Worm (Caenorhabditis elegans) whole organism, L3 larva: ENCODE results near the gene hog-1.

ENCODE experiments used
- R02D3.7 ChIP-seq: fragments of 150-350 bp; optimal IDR thresholded peaks from 2 replicates; lab custom pipeline; 2014; ENCODE audit warnings: missing biosample characterization, missing genetic modification characterization
- aly-2 ChIP-seq: fragments of 150-350 bp; optimal IDR thresholded peaks from 2 replicates; lab custom pipeline; 2014; ENCODE audit warnings: missing biosample characterization, missing genetic modification characterization
- ama-1 ChIP-seq: fragments of 150-350 bp; optimal IDR thresholded peaks from 2 replicates; lab custom pipeline; 2018
- ceh-16 ChIP-seq: sonication (generic microtip); optimal IDR thresholded peaks from 2 replicates; lab custom pipeline; 2017; ENCODE audit warnings: missing biosample characterization, missing genetic modification characterization
- ceh-28 ChIP-seq: fragments of 150-350 bp; optimal IDR thresholded peaks from 2 replicates; lab custom pipeline; 2014; ENCODE audit warnings: missing biosample characterization, missing genetic modification reagents, missing genetic modification characterization
- ceh-82 ChIP-seq: fragments of 150-350 bp; optimal IDR thresholded peaks from 2 replicates; lab custom pipeline; 2014; ENCODE audit warnings: missing biosample characterization, missing genetic modification characterization
- ceh-9 ChIP-seq: sonication (generic microtip); optimal IDR thresholded peaks from 2 replicates; lab custom pipeline; 2018; ENCODE audit warnings: missing biosample characterization, missing genetic modification characterization
- daf-12 ChIP-seq: fragments of 150-350 bp; optimal IDR thresholded peaks from 2 replicates; lab custom pipeline; 2014; ENCODE audit warnings: missing biosample characterization, missing genetic modification reagents, missing genetic modification characterization
- egl-27 ChIP-seq: sonication (generic microtip); optimal IDR thresholded peaks from 4 replicates; lab custom pipeline; 2017; ENCODE audit warnings: missing biosample characterization, missing genetic modification reagents, missing genetic modification characterization
- egl-5 ChIP-seq: fragments of 150-350 bp; optimal IDR thresholded peaks from 2 replicates; lab custom pipeline; 2017; ENCODE audit warnings: missing biosample characterization, missing genetic modification reagents, missing genetic modification characterization, inconsistent platforms
- elt-1 ChIP-seq: fragments of 150-350 bp; optimal IDR thresholded peaks from 2 replicates; lab custom pipeline; 2014; ENCODE audit warnings: missing biosample characterization, missing genetic modification characterization
- elt-2 ChIP-seq: sonication (generic microtip); optimal IDR thresholded peaks from 2 replicates; lab custom pipeline; 2016; ENCODE audit warnings: missing genetic modification reagents, mild to moderate bottlenecking, missing genetic modification characterization, missing compliant biosample characterization
- elt-3 ChIP-seq, 3 experiments: fragments of 150-350 bp in 1 of 3; sonication (generic microtip) in 2 of 3; optimal IDR thresholded peaks; 2 replicates in 2 of 3; 4 replicates in 1 of 3; lab custom pipeline; 2014 to 2017; ENCODE audit warnings: missing biosample characterization in 3 of 3, missing genetic modification characterization in 3 of 3
- eor-1 ChIP-seq, 2 experiments: fragments of 150-350 bp; optimal IDR thresholded peaks; 2 replicates each; lab custom pipeline; 2014 to 2018; ENCODE audit warnings: missing biosample characterization in 2 of 2, missing genetic modification characterization in 2 of 2
- fkh-10 ChIP-seq: sonication (generic microtip); optimal IDR thresholded peaks from 2 replicates; lab custom pipeline; 2017; ENCODE audit warnings: missing biosample characterization, missing genetic modification reagents, missing genetic modification characterization
- fkh-2 ChIP-seq: fragments of 150-350 bp; optimal IDR thresholded peaks from 2 replicates; lab custom pipeline; 2014; ENCODE audit warnings: missing biosample characterization, missing genetic modification reagents, missing genetic modification characterization
- fos-1 ChIP-seq: fragments of 150-350 bp; optimal IDR thresholded peaks from 2 replicates; lab custom pipeline; 2014; ENCODE audit warnings: missing biosample characterization, missing genetic modification characterization
- hmg-11 ChIP-seq: sonication (generic microtip); optimal IDR thresholded peaks from 2 replicates; lab custom pipeline; 2016; ENCODE audit warnings: missing genetic modification characterization, missing compliant biosample characterization
- jun-1 ChIP-seq: fragments of 150-350 bp; optimal IDR thresholded peaks from 2 replicates; lab custom pipeline; 2014; ENCODE audit warnings: missing biosample characterization, missing genetic modification reagents, missing genetic modification characterization
- lin-15B ChIP-seq: fragments of 150-350 bp; optimal IDR thresholded peaks from 2 replicates; lab custom pipeline; 2014; ENCODE audit warnings: missing biosample characterization, missing genetic modification characterization
- lin-39 ChIP-seq: fragments of 150-350 bp; optimal IDR thresholded peaks from 2 replicates; lab custom pipeline; 2018; ENCODE audit warnings: missing biosample characterization, missing genetic modification reagents, missing genetic modification characterization
- lsy-12 ChIP-seq: sonication (generic microtip); optimal IDR thresholded peaks from 2 replicates; lab custom pipeline; 2016; ENCODE audit warnings: mild to moderate bottlenecking, missing genetic modification characterization, missing compliant biosample characterization
- mdl-1 ChIP-seq: fragments of 150-350 bp; optimal IDR thresholded peaks from 2 replicates; lab custom pipeline; 2014; ENCODE audit warnings: missing biosample characterization, missing genetic modification characterization
- mml-1 ChIP-seq: fragments of 150-350 bp; sonication (generic microtip); optimal IDR thresholded peaks from 3 replicates; lab custom pipeline; 2014; ENCODE audit warnings: missing biosample characterization, missing genetic modification characterization
- nfya-1 ChIP-seq: sonication (generic microtip); optimal IDR thresholded peaks from 2 replicates; lab custom pipeline; 2017; ENCODE audit warnings: missing genetic modification characterization, mild to moderate bottlenecking, missing compliant biosample characterization, antibody characterized with exemption, moderate library complexity; ENCODE audit not compliant: insufficient read depth
- nhr-11 ChIP-seq: fragments of 150-350 bp; optimal IDR thresholded peaks from 2 replicates; lab custom pipeline; 2014; ENCODE audit warnings: missing biosample characterization, missing genetic modification characterization
- nhr-12 ChIP-seq: fragments of 150-350 bp; optimal IDR thresholded peaks from 2 replicates; lab custom pipeline; 2014; ENCODE audit warnings: missing biosample characterization, missing genetic modification characterization
- nhr-23 ChIP-seq: fragments of 150-350 bp; optimal IDR thresholded peaks from 2 replicates; lab custom pipeline; 2014; ENCODE audit warnings: missing biosample characterization, missing genetic modification reagents, missing genetic modification characterization
- nhr-237 ChIP-seq: fragments of 150-350 bp; optimal IDR thresholded peaks from 2 replicates; lab custom pipeline; 2014; ENCODE audit warnings: missing biosample characterization, missing genetic modification characterization
- nhr-25 ChIP-seq: sonication (generic microtip); optimal IDR thresholded peaks from 2 replicates; lab custom pipeline; 2017; ENCODE audit warnings: missing biosample characterization, missing genetic modification characterization
- nhr-28 ChIP-seq: fragments of 150-350 bp; optimal IDR thresholded peaks from 2 replicates; lab custom pipeline; 2014; ENCODE audit warnings: missing biosample characterization, missing genetic modification characterization
- nhr-43 ChIP-seq: sonication (generic microtip); optimal IDR thresholded peaks from 2 replicates; lab custom pipeline; 2016; ENCODE audit warnings: mild to moderate bottlenecking, missing genetic modification characterization, missing compliant biosample characterization; ENCODE audit not compliant: poor library complexity, severe bottlenecking
- nhr-67 ChIP-seq: fragments of 150-350 bp; optimal IDR thresholded peaks from 2 replicates; lab custom pipeline; 2014; ENCODE audit warnings: missing biosample characterization, missing genetic modification characterization
- nhr-76 ChIP-seq: fragments of 150-350 bp; sonication (generic microtip); optimal IDR thresholded peaks from 5 replicates; lab custom pipeline; 2014; ENCODE audit warnings: missing biosample characterization, missing genetic modification characterization
- nhr-77 ChIP-seq: fragments of 150-350 bp; optimal IDR thresholded peaks from 2 replicates; lab custom pipeline; 2014; ENCODE audit warnings: missing biosample characterization, missing genetic modification characterization
- pha-4 ChIP-seq: fragments of 150-350 bp; optimal IDR thresholded peaks from 2 replicates; lab custom pipeline; 2014; ENCODE audit warnings: missing biosample characterization, missing genetic modification reagents, missing genetic modification characterization
- pqm-1 ChIP-seq: fragments of 150-350 bp; optimal IDR thresholded peaks from 2 replicates; lab custom pipeline; 2017; ENCODE audit warnings: missing biosample characterization, missing genetic modification characterization, inconsistent platforms
- sea-2 ChIP-seq: fragments of 150-350 bp; sonication (generic microtip); optimal IDR thresholded peaks from 4 replicates; lab custom pipeline; 2014; ENCODE audit warnings: missing biosample characterization, missing genetic modification reagents, missing genetic modification characterization
- skn-1 ChIP-seq: fragments of 150-350 bp; optimal IDR thresholded peaks from 2 replicates; lab custom pipeline; 2014; ENCODE audit warnings: missing biosample characterization, missing genetic modification characterization
- unc-62 ChIP-seq: fragments of 150-350 bp; sonication (generic microtip); optimal IDR thresholded peaks from 4 replicates; lab custom pipeline; 2014; ENCODE audit warnings: missing biosample characterization, missing genetic modification reagents, missing genetic modification characterization
- zag-1 ChIP-seq: fragments of 150-350 bp; optimal IDR thresholded peaks from 2 replicates; lab custom pipeline; 2014; ENCODE audit warnings: missing biosample characterization, missing genetic modification characterization
- ztf-11 ChIP-seq: fragments of 150-350 bp; optimal IDR thresholded peaks from 2 replicates; lab custom pipeline; 2014; ENCODE audit warnings: missing biosample characterization, missing genetic modification characterization
- ztf-4 ChIP-seq: fragments of 150-350 bp; optimal IDR thresholded peaks from 2 replicates; lab custom pipeline; 2014; ENCODE audit warnings: missing biosample characterization, missing genetic modification characterization

Gene hog-1

DNA sequence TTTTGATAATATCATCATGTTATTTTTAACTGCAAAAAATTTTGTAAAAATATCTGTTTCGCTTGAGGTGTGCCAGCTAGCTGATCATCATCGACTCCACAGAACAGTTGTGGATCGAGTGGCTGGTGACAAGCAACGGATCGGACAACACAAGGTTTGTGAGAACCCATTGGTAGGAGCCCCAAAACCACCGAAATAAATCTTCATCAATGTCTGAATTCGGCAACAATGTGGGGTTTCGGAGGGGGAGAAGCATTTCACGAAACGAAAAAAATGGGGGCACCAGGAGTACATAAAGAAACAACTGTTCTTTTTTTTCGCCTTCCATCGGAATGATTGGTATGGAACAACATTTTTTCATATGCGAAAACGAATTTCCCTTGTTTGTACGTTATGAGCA, 38.7 kb downstream of the hog-1 start:
- TF ChIP-seq nfya-1 (tag; lab: Kevin White, UChicago) = peak; percentile 20
- no peak for TF ChIP-seq hmg-11 (tag; lab: Kevin White, UChicago)
- peak; percentile 34 for TF ChIP-seq lin-39

- peak; percentile 33 for TF ChIP-seq elt-2 (tag; lab: Kevin White, UChicago)
- TF ChIP-seq skn-1 = no peak
- no peak for TF ChIP-seq nhr-12 (tag; lab: Kevin White, UChicago)
- no peak for TF ChIP-seq aly-2
- peak; percentile 48 for TF ChIP-seq pqm-1 (tag; lab: Kevin White, UChicago)
- peak; percentile 35 for TF ChIP-seq nhr-25 (tag; lab: Kevin White, UChicago)
- no peak for TF ChIP-seq nhr-43 (tag; lab: Kevin White, UChicago)
- TF ChIP-seq nfya-1 (tag; lab: Kevin White, UChicago) = no peak
- no peak for TF ChIP-seq jun-1 (tag; lab: Kevin White, UChicago)
These were observed 39.7 kb downstream of the hog-1 start for ce11 chrX:5814342-5814741.

- TF ChIP-seq nhr-77 (no peak), lin-39 (no peak), daf-12 (tag; lab: Kevin White, UChicago) (no peak), ceh-82 (tag; lab: Kevin White, UChicago) (no peak), lsy-12 (no peak), nhr-237 (tag; lab: Kevin White, UChicago) (no peak), nfya-1 (tag; lab: Kevin White, UChicago) (no peak), elt-1 (tag; lab: Kevin White, UChicago) (no peak), zag-1 (tag; lab: Kevin White, UChicago) (no peak), elt-2 (tag; lab: Kevin White, UChicago) (peak; percentile 98), jun-1 (tag; lab: Kevin White, UChicago) (peak; percentile 24), pqm-1 (tag; lab: Kevin White, UChicago) (peak; percentile 76), sea-2 (GFP tag; lab: Kevin White, UChicago) (no peak), nhr-43 (tag; lab: Kevin White, UChicago) (no peak), nhr-25 (tag; lab: Kevin White, UChicago) (no peak), skn-1 (no peak), nhr-11 (tag; lab: Kevin White, UChicago) (no peak), nhr-12 (tag; lab: Kevin White, UChicago) (no peak), ceh-28 (tag; lab: Kevin White, UChicago) (no peak), nhr-67 (tag; lab: Kevin White, UChicago) (no peak), eor-1 (tag; optimal IDR thresholded peaks at IDR 0.05; lab: Kevin White, UChicago) (no peak)
These were observed 41.0 kb downstream of the hog-1 start for ce11 chrX:5813030-5813429.

- TF ChIP-seq ztf-4 = no peak
- TF ChIP-seq nhr-23 (tag; lab: Kevin White, UChicago) = peak; percentile 48
- no peak for TF ChIP-seq ceh-82 (tag; lab: Kevin White, UChicago)
- TF ChIP-seq elt-3 (tag; optimal IDR thresholded peaks at IDR 0.05; lab: Kevin White, UChicago) = no peak
- peak; percentile 72 for TF ChIP-seq fkh-2 (tag; lab: Kevin White, UChicago)
- TF ChIP-seq ceh-9 (tag; lab: Kevin White, UChicago) = no peak
- peak; percentile 45 for TF ChIP-seq mdl-1 (tag; lab: Kevin White, UChicago)
- peak; percentile 54 for TF ChIP-seq fkh-10 (GFP tag; lab: Kevin White, UChicago)
- TF ChIP-seq skn-1 = no peak
- TF ChIP-seq jun-1 (tag; lab: Kevin White, UChicago) = peak; percentile 5
- TF ChIP-seq egl-27 (tag; lab: Kevin White, UChicago) = no peak
- TF ChIP-seq ztf-11 (tag; lab: Kevin White, UChicago) = no peak
- TF ChIP-seq nhr-77 = no peak
- peak; percentile 54 for TF ChIP-seq nhr-11 (tag; lab: Kevin White, UChicago)
- TF ChIP-seq daf-12 (tag; lab: Kevin White, UChicago) = no peak
- no peak for TF ChIP-seq eor-1 (tag; optimal IDR thresholded peaks at IDR 0.05; lab: Kevin White, UChicago)
- TF ChIP-seq hmg-11 (tag; lab: Kevin White, UChicago) = peak; percentile 83
- TF ChIP-seq pha-4 = peak; percentile 75
- TF ChIP-seq nhr-76 (tag; lab: Kevin White, UChicago) = no peak
- peak; percentile 3 for TF ChIP-seq R02D3.7
- no peak for TF ChIP-seq nhr-25 (tag; lab: Kevin White, UChicago)
- peak; percentile 70 for TF ChIP-seq fos-1
- TF ChIP-seq egl-5 (tag; lab: Kevin White, UChicago) = peak; percentile 94
- no peak for TF ChIP-seq aly-2
- peak; percentile 87 for TF ChIP-seq nfya-1 (tag; lab: Kevin White, UChicago)
- no peak for TF ChIP-seq ceh-16 (tag; lab: Kevin White, UChicago)
- TF ChIP-seq nhr-67 (tag; lab: Kevin White, UChicago) = no peak
- no peak for TF ChIP-seq mml-1 (tag; lab: Kevin White, UChicago)
- peak; percentile 89 for TF ChIP-seq nhr-43 (tag; lab: Kevin White, UChicago)
- peak; percentile 19 for TF ChIP-seq elt-2 (tag; lab: Kevin White, UChicago)
- TF ChIP-seq lsy-12 = no peak
- no peak for TF ChIP-seq nhr-28 (tag; lab: Kevin White, UChicago)
- TF ChIP-seq zag-1 (tag; lab: Kevin White, UChicago) = no peak
- no peak for TF ChIP-seq lin-15B (tag; lab: Kevin White, UChicago)
- peak; percentile 69 for TF ChIP-seq unc-62 (GFP tag; lab: Kevin White, UChicago)
- peak; percentile 99 for TF ChIP-seq sea-2 (GFP tag; lab: Kevin White, UChicago)
- TF ChIP-seq ama-1 (lab: Kevin White, UChicago) = no peak
These were observed 42.0 kb downstream of the hog-1 start for ce11 chrX:5811997-5812562.
